Worm (Caenorhabditis elegans) whole organism, L1 larva: ENCODE measurements around the gene aly-1.

Experiments
- elt-3 ChIP-seq, 6 experiments: fragments of 150-350 bp in 1 of 6; sonication (generic microtip); optimal IDR thresholded peaks; 2 replicates each; lab custom pipeline; 2017 to 2018; ENCODE audit warnings: missing biosample characterization in 6 of 6, missing genetic modification characterization in 6 of 6, inconsistent platforms in 1 of 6
- hlh-17 ChIP-seq: fragments of 200-800 bp; sonication (Bioruptor generic); optimal IDR thresholded peaks from 2 replicates; lab custom pipeline; 2018; ENCODE audit warnings: missing genetic modification characterization, mild to moderate bottlenecking, missing compliant biosample characterization, moderate library complexity, borderline replicate concordance
- jun-1 ChIP-seq: fragments of 150-350 bp; optimal IDR thresholded peaks from 2 replicates; lab custom pipeline; 2014; ENCODE audit warnings: missing biosample characterization, missing genetic modification reagents, missing genetic modification characterization
- mep-1 ChIP-seq: fragments of 150-350 bp; optimal IDR thresholded peaks from 2 replicates; lab custom pipeline; 2014; ENCODE audit warnings: missing biosample characterization, missing genetic modification characterization
- nhr-76 ChIP-seq: sonication (generic microtip); optimal IDR thresholded peaks from 2 replicates; lab custom pipeline; 2017; ENCODE audit warnings: missing biosample characterization, missing genetic modification characterization
- nhr-90 ChIP-seq: sonication (generic microtip); optimal IDR thresholded peaks from 2 replicates; lab custom pipeline; 2016; ENCODE audit warnings: mild to moderate bottlenecking, missing genetic modification characterization, missing compliant biosample characterization; ENCODE audit not compliant: poor library complexity
- skn-1 ChIP-seq: fragments of 150-350 bp; optimal IDR thresholded peaks from 2 replicates; lab custom pipeline; 2014; ENCODE audit warnings: missing biosample characterization, missing genetic modification characterization

- TF ChIP-seq hlh-17 (no peak), mep-1 (tag; lab: Kevin White, UChicago) (no peak), skn-1 (tag; lab: Kevin White, UChicago) (no peak), nhr-76 (tag; lab: Kevin White, UChicago) (no peak), nhr-90 (no peak), elt-3 (tag; optimal IDR thresholded peaks at IDR 0.05; lab: Kevin White, UChicago) (no peak), jun-1 (no peak)
These were observed 35.7 kb downstream of the aly-1 start, which contains the start of gene flp-1 for ce11 chrIV:9144405-9144804.
